Worm (Caenorhabditis elegans) whole organism, early embryonic: ENCODE data around the gene E02C12.9.

Experiments used
- aly-1 ChIP-seq: sonication (generic microtip); optimal IDR thresholded peaks from 2 replicates; lab custom pipeline; 2016; ENCODE audit warnings: missing genetic modification characterization, missing compliant biosample characterization
- ama-1 ChIP-seq: fragments of 150-350 bp; optimal IDR thresholded peaks from 2 replicates; lab custom pipeline; 2014
- ceh-13 ChIP-seq: fragments of 200-800 bp; sonication (Bioruptor generic); optimal IDR thresholded peaks from 2 replicates; lab custom pipeline; 2018; ENCODE audit warnings: mild to moderate bottlenecking, missing genetic modification characterization, missing compliant biosample characterization
- ceh-36 ChIP-seq: sonication (generic microtip); optimal IDR thresholded peaks from 2 replicates; lab custom pipeline; 2016; ENCODE audit warnings: missing genetic modification characterization, inconsistent platforms, missing compliant biosample characterization
- ets-7 ChIP-seq: sonication (generic microtip); optimal IDR thresholded peaks from 2 replicates; lab custom pipeline; 2016; ENCODE audit warnings: missing genotype, missing genetic modification characterization, missing compliant biosample characterization
- hmbx-1 ChIP-seq: sonication (generic microtip); optimal IDR thresholded peaks from 2 replicates; lab custom pipeline; 2016; ENCODE audit warnings: mild to moderate bottlenecking, missing genetic modification characterization, missing compliant biosample characterization
- hmg-4 ChIP-seq: fragments of 200-800 bp; sonication (Bioruptor generic); optimal IDR thresholded peaks from 2 replicates; lab custom pipeline; 2018; ENCODE audit warnings: mild to moderate bottlenecking, missing genetic modification characterization, missing compliant biosample characterization
- scrt-1 ChIP-seq: fragments of 200-800 bp; sonication (Bioruptor generic); IDR thresholded peaks from 2 replicates; pipeline ENCODE4 v1.3.6; 2022; ENCODE audit warnings: missing genetic modification characterization, missing compliant biosample characterization
- tbx-11 ChIP-seq: fragments of 200-800 bp; sonication (Bioruptor generic); IDR thresholded peaks from 2 replicates; pipeline ENCODE4 v1.3.6; 2022; ENCODE audit warnings: missing genetic modification characterization, missing compliant biosample characterization
- tbx-37 ChIP-seq: fragments of 200-800 bp; sonication (Bioruptor generic); conservative IDR thresholded peaks from 2 replicates; pipeline ENCODE4 v1.3.6; 2022; ENCODE audit warnings: missing genetic modification reagents, missing genetic modification characterization, missing compliant biosample characterization

DNA sequence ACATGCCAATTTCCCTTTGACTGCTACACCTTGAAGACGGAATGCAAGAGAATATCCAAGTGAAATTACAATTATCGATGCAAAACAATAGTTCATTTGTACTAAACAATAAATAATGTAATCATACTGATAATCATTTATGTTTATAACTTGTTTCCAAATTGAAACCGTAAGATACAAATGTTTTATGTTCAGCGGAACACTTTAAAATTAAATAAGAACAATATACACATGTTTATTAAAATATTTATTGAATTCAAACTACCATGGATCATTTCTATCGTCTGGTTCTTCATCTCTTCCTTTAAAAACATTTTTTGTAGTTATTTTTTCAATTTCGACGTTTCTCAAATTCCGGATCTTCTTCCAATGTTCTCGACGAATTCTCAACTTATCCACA, 19.9 kb downstream of the E02C12.9 start, which contains the start of gene ttr-40:
- TF ChIP-seq hmbx-1 (tag; lab: Kevin White, UChicago) (no peak), aly-1 (no peak), ceh-13 (GFP tag; lab: Kevin White, UChicago) (no peak), ama-1 (no peak), hmg-4 (GFP tag; lab: Kevin White, UChicago) (no peak), ceh-36 (tag; lab: Kevin White, UChicago) (no peak), tbx-37 (no peak), ets-7 (no peak), tbx-11 (GFP tag; lab: Robert Waterston, UW) (no peak), scrt-1 (GFP tag; lab: Robert Waterston, UW) (no peak)
